Comparison of ENCODE assay signal across 1 fruit fly cellular context in the genomic region with DNA sequence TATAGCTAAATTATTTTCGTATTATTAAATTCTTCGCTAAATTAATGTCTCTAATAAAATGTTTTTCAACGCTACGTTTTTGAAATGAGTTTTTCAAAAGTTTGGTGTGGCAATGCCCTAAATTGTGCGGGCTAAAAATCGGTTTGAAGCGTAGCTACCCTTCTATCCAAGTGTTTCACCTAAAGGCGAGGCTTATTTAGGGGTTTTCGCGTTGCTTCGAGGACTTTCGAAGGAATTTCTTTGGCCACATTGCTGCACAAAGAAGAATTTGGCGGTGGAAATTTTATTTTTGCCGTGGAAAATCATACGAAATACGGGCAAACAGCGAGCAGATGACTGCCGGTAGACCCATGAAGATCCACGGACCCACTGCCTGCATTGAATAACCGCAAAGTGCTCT.
TF ChIP-seq lines count a peak whose summit lies in the region.

A gene (plus strand): TSS at position 245 of the 400 bp plus-strand sequence.

TF ChIP-seq in whole organism, embryonic, 481 proteins besides CTCF, POLR2A, EP300 and RAD21 (continued from another document):
- TF ChIP-seq ase (GFP tag; IDR thresholded peaks at IDR 0.05; lab: Robert Waterston, UW) (no peak), row (GFP tag; IDR thresholded peaks at IDR 0.05; lab: Robert Waterston, UW) (peak; percentile 62), D19A (tag; optimal IDR thresholded peaks at IDR 0.05; lab: Kevin White, UChicago) (no peak), CG9215 (GFP tag; IDR thresholded peaks at IDR 0.05; lab: Robert Waterston, UW) (peak; percentile 100), MESR4 (GFP tag; optimal IDR thresholded peaks at IDR 0.05; lab: Kevin White, UChicago) (peak; percentile 76), stc (GFP tag; IDR thresholded peaks at IDR 0.05; lab: Robert Waterston, UW) (no peak), Oaz (GFP tag; IDR thresholded peaks at IDR 0.05; lab: Robert Waterston, UW) (no peak), Abd-B (GFP tag; optimal IDR thresholded peaks at IDR 0.05; lab: Kevin White, UChicago) (no peak), ab (GFP tag; optimal IDR thresholded peaks at IDR 0.05; lab: Kevin White, UChicago) (no peak), CG33557 (GFP tag; optimal IDR thresholded peaks at IDR 0.05; lab: Kevin White, UChicago) (no peak), CG13894 (tag; optimal IDR thresholded peaks at IDR 0.05; lab: Kevin White, UChicago) (peak; percentile 14), CG4820 (GFP tag; optimal IDR thresholded peaks at IDR 0.05; lab: Kevin White, UChicago) (no peak), eyg (GFP tag; optimal IDR thresholded peaks at IDR 0.05; lab: Kevin White, UChicago) (no peak), CG3847 (GFP tag; IDR thresholded peaks at IDR 0.05; lab: Robert Waterston, UW) (peak; percentile 74), az2 (GFP tag; optimal IDR thresholded peaks at IDR 0.05; lab: Kevin White, UChicago) (no peak), org-1 (GFP tag; optimal IDR thresholded peaks at IDR 0.05; lab: Kevin White, UChicago) (no peak), vnd (GFP tag; IDR thresholded peaks at IDR 0.05; lab: Robert Waterston, UW; ENCODE audit: partially characterized antibody) (no peak), Lhr (GFP tag; optimal IDR thresholded peaks at IDR 0.05; lab: Kevin White, UChicago) (peak; percentile 91), Dll (GFP tag; IDR thresholded peaks at IDR 0.05; lab: Robert Waterston, UW; ENCODE audit: partially characterized antibody) (peak; percentile 26; the same call in 1 of the 4 replicates), Fer2 (tag; optimal IDR thresholded peaks at IDR 0.05; lab: Kevin White, UChicago) (no peak), h (optimal IDR thresholded peaks at IDR 0.05; lab: Kevin White, UChicago) (no peak), sr (GFP tag; IDR thresholded peaks at IDR 0.05; lab: Robert Waterston, UW) (no peak), tgo (GFP tag; IDR thresholded peaks at IDR 0.05; lab: Robert Waterston, UW) (no peak), CG10274 (GFP tag; optimal IDR thresholded peaks at IDR 0.05; lab: Kevin White, UChicago) (no peak), CG9727 (GFP tag; optimal IDR thresholded peaks at IDR 0.05; lab: Kevin White, UChicago) (no peak), CG11560 (tag; IDR thresholded peaks at IDR 0.05; lab: Robert Waterston, UW) (peak; percentile 45; the same call in 1 of the 3 replicates), CG18476 (GFP tag; optimal IDR thresholded peaks at IDR 0.05; lab: Kevin White, UChicago) (no peak), CG43689 (GFP tag; IDR thresholded peaks at IDR 0.05; lab: Robert Waterston, UW) (no peak), seq (GFP tag; IDR thresholded peaks at IDR 0.05; lab: Robert Waterston, UW) (no peak), Med (GFP tag; lab: Kevin White, UChicago) (peak; percentile 76), NfI (GFP tag; optimal IDR thresholded peaks at IDR 0.05; lab: Kevin White, UChicago) (no peak), knrl (GFP tag; IDR thresholded peaks at IDR 0.05; lab: Robert Waterston, UW; ENCODE audit: partially characterized antibody) (peak; percentile 34; the same call in 1 of the 3 replicates), CG8478 (optimal IDR thresholded peaks at IDR 0.05; lab: Kevin White, UChicago) (no peak), CG12942 (GFP tag; optimal IDR thresholded peaks at IDR 0.05; lab: Kevin White, UChicago) (no peak), CG32532 (GFP tag; IDR thresholded peaks at IDR 0.05; lab: Robert Waterston, UW) (peak; percentile 41; the same call in 1 of the 2 replicates), ci (GFP tag; IDR thresholded peaks at IDR 0.05; lab: Robert Waterston, UW) (no peak), C15 (GFP tag; IDR thresholded peaks at IDR 0.05; lab: Robert Waterston, UW) (no peak), sd (tag; optimal IDR thresholded peaks at IDR 0.05; lab: Kevin White, UChicago) (peak; percentile 78), HLH54F (GFP tag; optimal IDR thresholded peaks at IDR 0.05; lab: Kevin White, UChicago) (no peak), tna (GFP tag; IDR thresholded peaks at IDR 0.05; lab: Robert Waterston, UW; ENCODE audit: partially characterized antibody) (no peak), sob (GFP tag; IDR thresholded peaks at IDR 0.05; lab: Robert Waterston, UW) (peak; percentile 44; the same call in 1 of the 2 replicates), PHDP (tag; optimal IDR thresholded peaks at IDR 0.05; lab: Kevin White, UChicago) (peak; percentile 11), CG13123 (GFP tag; optimal IDR thresholded peaks at IDR 0.05; lab: Kevin White, UChicago) (no peak), Hmx (GFP tag; optimal IDR thresholded peaks at IDR 0.05; lab: Kevin White, UChicago) (no peak), sima (GFP tag; optimal IDR thresholded peaks at IDR 0.05; lab: Kevin White, UChicago) (no peak), MBD-R2 (GFP tag; IDR thresholded peaks at IDR 0.05; lab: Robert Waterston, UW) (peak; percentile 89), lab (GFP tag; optimal IDR thresholded peaks at IDR 0.05; lab: Kevin White, UChicago) (no peak), eve (GFP tag; optimal IDR thresholded peaks at IDR 0.05; lab: Kevin White, UChicago) (no peak), CG30020 (tag; optimal IDR thresholded peaks at IDR 0.05; lab: Kevin White, UChicago) (peak; percentile 25), wek (GFP tag; optimal IDR thresholded peaks at IDR 0.05; lab: Kevin White, UChicago) (no peak), ro (GFP tag; IDR thresholded peaks at IDR 0.05; lab: Robert Waterston, UW) (no peak), pzg (GFP tag; optimal IDR thresholded peaks at IDR 0.05; lab: Kevin White, UChicago) (peak; percentile 97), Ets97D (GFP tag; optimal IDR thresholded peaks at IDR 0.05; lab: Kevin White, UChicago) (peak; percentile 84), pros (GFP tag; optimal IDR thresholded peaks at IDR 0.05; lab: Kevin White, UChicago) (no peak), cg (GFP tag; optimal IDR thresholded peaks at IDR 0.05; lab: Kevin White, UChicago) (no peak), Hmr (GFP tag; optimal IDR thresholded peaks at IDR 0.05; lab: Kevin White, UChicago) (peak; percentile 62), Hsf (GFP tag; optimal IDR thresholded peaks at IDR 0.05; lab: Kevin White, UChicago) (peak; percentile 11), mirr (GFP tag; optimal IDR thresholded peaks at IDR 0.05; lab: Kevin White, UChicago) (no peak), repo (GFP tag; optimal IDR thresholded peaks at IDR 0.05; lab: Kevin White, UChicago) (no peak), Dp (GFP tag; optimal IDR thresholded peaks at IDR 0.05; lab: Kevin White, UChicago) (peak; percentile 83), Adf1 (GFP tag; IDR thresholded peaks at IDR 0.05; lab: Robert Waterston, UW) (no peak), D19B (GFP tag; optimal IDR thresholded peaks at IDR 0.05; lab: Kevin White, UChicago) (no peak), CG8359 (GFP tag; optimal IDR thresholded peaks at IDR 0.05; lab: Kevin White, UChicago; ENCODE audit: borderline replicate concordance) (no peak), luna (GFP tag; optimal IDR thresholded peaks at IDR 0.05; lab: Kevin White, UChicago) (no peak), CG11723 (GFP tag; optimal IDR thresholded peaks at IDR 0.05; lab: Kevin White, UChicago) (no peak), BEAF-32 (GFP tag; optimal IDR thresholded peaks at IDR 0.05; lab: Kevin White, UChicago) (peak; percentile 48), CG2129 (GFP tag; IDR thresholded peaks at IDR 0.05; lab: Robert Waterston, UW; ENCODE audit: partially characterized antibody) (no peak), CHES-1-like (GFP tag; optimal IDR thresholded peaks at IDR 0.05; lab: Kevin White, UChicago) (no peak), bab2 (GFP tag; optimal IDR thresholded peaks at IDR 0.05; lab: Kevin White, UChicago) (no peak), CG17829 (tag; optimal IDR thresholded peaks at IDR 0.05; lab: Kevin White, UChicago) (peak; percentile 41), dmrt99B (tag; optimal IDR thresholded peaks at IDR 0.05; lab: Kevin White, UChicago) (no peak), CG7928 (GFP tag; optimal IDR thresholded peaks at IDR 0.05; lab: Kevin White, UChicago) (peak; percentile 15), lmd (GFP tag; IDR thresholded peaks at IDR 0.05; lab: Robert Waterston, UW) (no peak), CG17361 (GFP tag; IDR thresholded peaks at IDR 0.05; lab: Robert Waterston, UW) (0 out of 3 replicates have a peak, but pooled peaks have one; percentile 18), Antp (GFP tag; optimal IDR thresholded peaks at IDR 0.05; lab: Kevin White, UChicago) (no peak), inv (GFP tag; IDR thresholded peaks at IDR 0.05; lab: Robert Waterston, UW; ENCODE audit: partially characterized antibody) (no peak), fu2 (GFP tag; optimal IDR thresholded peaks at IDR 0.05; lab: Kevin White, UChicago) (peak; percentile 1), odd (GFP tag; optimal IDR thresholded peaks at IDR 0.05; lab: Kevin White, UChicago) (no peak), CG10543 (GFP tag; optimal IDR thresholded peaks at IDR 0.05; lab: Kevin White, UChicago) (peak; percentile 24), CG8089 (GFP tag; optimal IDR thresholded peaks at IDR 0.05; lab: Kevin White, UChicago) (no peak), Dip2 (GFP tag; IDR thresholded peaks at IDR 0.05; lab: Robert Waterston, UW) (no peak), sens-2 (GFP tag; IDR thresholded peaks at IDR 0.05; lab: Robert Waterston, UW) (no peak), CG2889 (GFP tag; IDR thresholded peaks at IDR 0.05; lab: Robert Waterston, UW) (no peak), phol (tag; optimal IDR thresholded peaks at IDR 0.05; lab: Kevin White, UChicago) (peak; percentile 54), trem (tag; optimal IDR thresholded peaks at IDR 0.05; lab: Kevin White, UChicago) (peak; percentile 62)
